Worm (Caenorhabditis elegans) whole organism, mixed stage, embryonic: ENCODE measurements around the gene F18A12.7.

Source experiments
- M03D4.4 ChIP-seq: sonication (generic microtip); optimal IDR thresholded peaks from 2 replicates; lab custom pipeline; 2017; ENCODE audit warnings: mild to moderate bottlenecking, missing genetic modification characterization, missing compliant biosample characterization
- bed-3 ChIP-seq: fragments of 200-800 bp; sonication (Bioruptor generic); optimal IDR thresholded peaks from 3 replicates; lab custom pipeline; 2018; ENCODE audit warnings: mild to moderate bottlenecking, missing genetic modification characterization, moderate library complexity, missing compliant biosample characterization
- blmp-1 ChIP-seq: fragments of 150-350 bp; optimal IDR thresholded peaks from 2 replicates; lab custom pipeline; 2014; ENCODE audit warnings: missing biosample characterization, missing genetic modification characterization
- ceh-39 ChIP-seq: fragments of 150-350 bp; optimal IDR thresholded peaks from 2 replicates; lab custom pipeline; 2014; ENCODE audit warnings: missing biosample characterization, missing genetic modification characterization
- ceh-43 ChIP-seq: fragments of 200-800 bp; sonication (Bioruptor generic); optimal IDR thresholded peaks from 2 replicates; lab custom pipeline; 2018; ENCODE audit warnings: mild to moderate bottlenecking, missing genetic modification characterization, moderate library complexity, missing compliant biosample characterization
- ceh-83 ChIP-seq: fragments of 200-800 bp; sonication (Bioruptor generic); optimal IDR thresholded peaks from 2 replicates; lab custom pipeline; 2018; ENCODE audit warnings: mild to moderate bottlenecking, missing genetic modification characterization, missing compliant biosample characterization
- ces-1 ChIP-seq: fragments of 150-350 bp; optimal IDR thresholded peaks from 2 replicates; lab custom pipeline; 2014; ENCODE audit warnings: missing biosample characterization, missing genetic modification reagents, missing genetic modification characterization
- drap-1 ChIP-seq: fragments of 200-800 bp; sonication (Bioruptor generic); optimal IDR thresholded peaks from 3 replicates; lab custom pipeline; 2018; ENCODE audit warnings: mild to moderate bottlenecking, missing genetic modification characterization, missing compliant biosample characterization
- elt-1 ChIP-seq: sonication (generic microtip); optimal IDR thresholded peaks from 2 replicates; lab custom pipeline; 2017; ENCODE audit warnings: missing genetic modification characterization, mild to moderate bottlenecking, missing compliant biosample characterization, antibody characterized with exemption, moderate library complexity, borderline replicate concordance; ENCODE audit not compliant: insufficient read depth
- elt-3 ChIP-seq: fragments of 150-350 bp; optimal IDR thresholded peaks from 2 replicates; lab custom pipeline; 2014; ENCODE audit warnings: missing biosample characterization, missing genetic modification characterization
- flh-1 ChIP-seq: fragments of 200-800 bp; sonication (Bioruptor generic); optimal IDR thresholded peaks from 2 replicates; lab custom pipeline; 2018; ENCODE audit warnings: mild to moderate bottlenecking, missing genetic modification characterization, moderate library complexity, missing compliant biosample characterization
- ham-2 ChIP-seq: fragments of 200-800 bp; sonication (Bioruptor generic); optimal IDR thresholded peaks from 2 replicates; lab custom pipeline; 2018; ENCODE audit warnings: mild to moderate bottlenecking, missing genetic modification characterization, missing compliant biosample characterization
- lin-13 ChIP-seq: fragments of 150-350 bp; optimal IDR thresholded peaks from 2 replicates; lab custom pipeline; 2014; ENCODE audit warnings: missing biosample characterization, missing genetic modification characterization
- lin-32 ChIP-seq: fragments of 200-800 bp; sonication (Bioruptor generic); optimal IDR thresholded peaks from 2 replicates; lab custom pipeline; 2018; ENCODE audit warnings: mild to moderate bottlenecking, missing genetic modification characterization, missing compliant biosample characterization
- lsy-2 ChIP-seq: fragments of 150-350 bp; optimal IDR thresholded peaks from 2 replicates; lab custom pipeline; 2014; ENCODE audit warnings: missing biosample characterization, missing genetic modification characterization
- mab-5 ChIP-seq: fragments of 150-350 bp; optimal IDR thresholded peaks from 2 replicates; lab custom pipeline; 2014; ENCODE audit warnings: missing biosample characterization, missing genetic modification characterization
- mep-1 ChIP-seq: fragments of 150-350 bp; optimal IDR thresholded peaks from 2 replicates; lab custom pipeline; 2017; ENCODE audit warnings: missing biosample characterization, missing genetic modification reagents, missing genetic modification characterization, inconsistent platforms
- mls-2 ChIP-seq: sonication (generic microtip); optimal IDR thresholded peaks from 2 replicates; lab custom pipeline; 2016; ENCODE audit warnings: mild to moderate bottlenecking, missing genetic modification characterization, moderate library complexity, missing compliant biosample characterization
- nhr-12 ChIP-seq: fragments of 150-350 bp; optimal IDR thresholded peaks from 2 replicates; lab custom pipeline; 2014; ENCODE audit warnings: missing biosample characterization, missing genetic modification characterization
- nhr-2 ChIP-seq: fragments of 150-350 bp; optimal IDR thresholded peaks from 2 replicates; lab custom pipeline; 2014; ENCODE audit warnings: missing biosample characterization, missing genetic modification characterization
- pha-4 ChIP-seq: fragments of 150-350 bp; optimal IDR thresholded peaks from 2 replicates; lab custom pipeline; 2018; ENCODE audit warnings: missing biosample characterization, missing genetic modification reagents, missing genetic modification characterization
- sem-2 ChIP-seq: fragments of 200-800 bp; sonication (Bioruptor generic); optimal IDR thresholded peaks from 2 replicates; lab custom pipeline; 2018; ENCODE audit warnings: mild to moderate bottlenecking, missing genetic modification characterization, missing compliant biosample characterization
- snpc-4 ChIP-seq: fragments of 150-350 bp; optimal IDR thresholded peaks from 2 replicates; lab custom pipeline; 2014; ENCODE audit warnings: missing biosample characterization, missing genetic modification characterization
- sptf-1 ChIP-seq: sonication (generic microtip); optimal IDR thresholded peaks from 2 replicates; lab custom pipeline; 2017; ENCODE audit warnings: mild to moderate bottlenecking, missing genetic modification characterization, moderate library complexity, missing compliant biosample characterization
- tbx-8 ChIP-seq: fragments of 200-800 bp; sonication (Bioruptor generic); optimal IDR thresholded peaks from 2 replicates; lab custom pipeline; 2018; ENCODE audit warnings: mild to moderate bottlenecking, missing genetic modification characterization, moderate library complexity, missing compliant biosample characterization
- unc-120 ChIP-seq: sonication (generic microtip); optimal IDR thresholded peaks from 2 replicates; lab custom pipeline; 2017; ENCODE audit warnings: missing genetic modification characterization, missing compliant biosample characterization; ENCODE audit not compliant: poor library complexity, severe bottlenecking
- unc-39 ChIP-seq: fragments of 150-350 bp; optimal IDR thresholded peaks from 2 replicates; lab custom pipeline; 2014; ENCODE audit warnings: missing biosample characterization, missing genetic modification characterization
- unc-62 ChIP-seq: fragments of 150-350 bp; optimal IDR thresholded peaks from 2 replicates; lab custom pipeline; 2014; ENCODE audit warnings: missing biosample characterization, missing genetic modification reagents, missing genetic modification characterization
- zip-8 ChIP-seq: fragments of 150-350 bp; optimal IDR thresholded peaks from 2 replicates; lab custom pipeline; 2014; ENCODE audit warnings: missing biosample characterization, missing genetic modification characterization
- ztf-11 ChIP-seq: fragments of 150-350 bp; optimal IDR thresholded peaks from 2 replicates; lab custom pipeline; 2014; ENCODE audit warnings: missing biosample characterization, missing genetic modification characterization

F18A12.7 gene

DNA sequence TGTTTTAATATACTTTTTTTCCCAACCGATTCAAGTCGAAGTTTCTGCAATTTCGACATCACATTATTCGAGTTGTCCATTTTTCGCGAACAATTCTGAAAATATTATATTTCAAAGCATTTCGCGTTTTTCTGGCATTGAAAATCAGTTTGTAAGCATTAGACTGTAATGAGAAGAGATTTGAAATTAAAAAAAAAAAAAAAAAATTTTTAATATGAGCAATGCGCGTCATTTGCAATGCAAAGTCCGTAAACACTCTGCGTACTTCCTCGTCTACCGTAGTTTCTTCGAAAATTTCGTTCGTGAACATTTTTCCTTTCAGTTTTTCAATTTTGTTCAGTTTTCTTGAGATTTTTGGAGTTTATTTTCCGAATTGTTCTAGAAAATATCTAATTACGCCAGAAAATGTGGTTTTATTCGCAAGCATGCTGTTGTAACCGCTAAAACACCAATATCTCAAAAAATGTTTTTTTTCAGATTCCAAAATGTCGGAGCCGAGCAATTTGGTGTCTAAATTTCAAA, 31.1 kb upstream of the F18A12.7 start, which contains the start of the genes C16C8.5 and C16C8.16:
Gene C16C8.5, minus strand, starts transcription at position 101 of the 522 bp plus-strand sequence.
Gene C16C8.16, plus strand, starts transcription at position 472 of the 522 bp plus-strand sequence.
- no peak for TF ChIP-seq sem-2 (GFP tag; lab: Kevin White, UChicago)
- TF ChIP-seq snpc-4 (tag; lab: Kevin White, UChicago): no peak
- TF ChIP-seq unc-120 (tag; lab: Kevin White, UChicago): no peak
- no peak for TF ChIP-seq nhr-2 (tag; lab: Kevin White, UChicago)
- no peak for TF ChIP-seq drap-1 (GFP tag; lab: Kevin White, UChicago)
- TF ChIP-seq blmp-1: no peak
- TF ChIP-seq ces-1 (GFP tag; lab: Kevin White, UChicago): no peak
- TF ChIP-seq ham-2 (GFP tag; lab: Kevin White, UChicago): no peak
- no peak for TF ChIP-seq mab-5 (tag; lab: Kevin White, UChicago)
- TF ChIP-seq unc-39 (tag; lab: Kevin White, UChicago): no peak
- no peak for TF ChIP-seq lin-32 (GFP tag; lab: Kevin White, UChicago)
- no peak for TF ChIP-seq unc-62 (GFP tag; lab: Kevin White, UChicago)
- TF ChIP-seq ztf-11 (tag; lab: Kevin White, UChicago): no peak
- TF ChIP-seq lin-13: no peak
- TF ChIP-seq mls-2: no peak
- no peak for TF ChIP-seq elt-3 (tag; lab: Kevin White, UChicago)
- no peak for TF ChIP-seq pha-4
- TF ChIP-seq elt-1 (tag; lab: Kevin White, UChicago): no peak
- TF ChIP-seq M03D4.4 (tag; lab: Kevin White, UChicago): no peak
- TF ChIP-seq lsy-2 (tag; lab: Kevin White, UChicago): no peak

DNA sequence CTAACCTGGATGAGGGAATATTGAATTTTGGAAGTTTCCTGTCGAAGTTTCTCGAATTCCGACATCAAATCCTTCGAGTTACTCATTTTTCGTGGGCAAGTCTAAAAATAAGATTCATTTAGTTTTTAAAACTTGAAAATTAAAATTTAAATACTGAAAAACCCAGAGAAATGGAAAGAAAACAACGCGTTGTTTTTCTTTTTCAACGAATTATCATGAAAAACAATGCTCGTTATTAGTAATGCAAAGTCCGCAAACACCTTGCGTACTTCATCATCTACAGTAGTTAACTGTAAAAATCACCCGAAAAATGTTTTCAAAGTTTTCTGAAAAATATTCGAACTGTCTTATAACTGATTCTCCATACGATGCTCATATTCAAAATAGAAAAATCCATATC, 30.0 kb upstream of the F18A12.7 start, which contains the start of gene C16C8.4:
Gene C16C8.4, minus strand, starts transcription at position 101 of the 400 bp plus-strand sequence.
- TF ChIP-seq ceh-83: no peak
- no peak for TF ChIP-seq sem-2 (GFP tag; lab: Kevin White, UChicago)
- TF ChIP-seq tbx-8 (GFP tag; lab: Kevin White, UChicago): no peak
- no peak for TF ChIP-seq mls-2
- TF ChIP-seq ceh-43 (GFP tag; lab: Kevin White, UChicago): no peak
- no peak for TF ChIP-seq blmp-1
- TF ChIP-seq snpc-4 (tag; lab: Kevin White, UChicago): no peak
- no peak for TF ChIP-seq sptf-1
- TF ChIP-seq drap-1 (GFP tag; lab: Kevin White, UChicago): no peak
- TF ChIP-seq ces-1 (GFP tag; lab: Kevin White, UChicago): no peak
- TF ChIP-seq zip-8 (tag; lab: Kevin White, UChicago): no peak
- TF ChIP-seq mab-5 (tag; lab: Kevin White, UChicago): no peak

DNA sequence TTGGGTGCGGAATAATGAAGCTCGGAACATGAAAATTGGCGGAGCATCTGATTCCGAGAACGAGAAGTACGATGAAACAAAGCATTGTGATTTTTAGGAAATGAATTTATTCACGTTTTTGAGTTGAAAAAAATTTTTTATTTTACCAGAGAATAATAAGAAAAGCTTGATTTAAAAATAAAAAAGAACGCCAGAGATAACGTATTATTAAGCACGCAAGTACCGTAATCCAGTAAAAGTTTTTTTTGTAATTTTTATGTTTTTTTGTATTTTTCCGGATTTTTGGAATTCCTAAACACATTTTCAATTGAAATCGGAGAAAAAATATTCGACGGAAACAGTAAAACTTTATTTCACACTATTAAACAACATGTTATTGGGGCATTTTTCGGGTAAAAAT, 28.9 kb upstream of the F18A12.7 start, which contains the start of gene C16C8.22:
Gene C16C8.22, minus strand, starts transcription at position 101 of the 400 bp plus-strand sequence.
- TF ChIP-seq snpc-4 (tag; lab: Kevin White, UChicago) (no peak), pha-4 (no peak)

DNA sequence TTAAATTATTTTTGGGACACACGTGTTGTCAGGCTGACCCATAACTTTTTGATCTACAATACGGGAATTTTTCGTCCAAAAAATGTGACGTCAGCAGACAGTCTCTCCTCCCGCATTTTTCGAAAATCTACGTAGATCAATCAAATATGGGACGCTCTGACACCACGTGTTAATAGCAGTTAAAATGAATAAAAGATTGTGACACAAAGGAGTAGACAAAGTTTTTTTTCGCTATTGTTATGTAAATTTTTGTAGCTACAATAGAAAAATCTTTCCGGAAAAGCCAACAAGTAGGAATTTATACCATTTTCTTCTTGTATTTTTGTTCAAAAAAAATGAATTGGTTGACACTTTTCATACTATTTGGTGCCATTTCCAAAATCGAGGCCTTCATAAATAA, 27.1 kb upstream of the F18A12.7 start, which contains the start of gene C16C8.27:
Gene C16C8.27, plus strand, starts transcription at position 301 of the 400 bp plus-strand sequence.
- TF ChIP-seq blmp-1: no peak
- no peak for TF ChIP-seq ceh-83
- TF ChIP-seq elt-1 (tag; lab: Kevin White, UChicago): no peak
- no peak for TF ChIP-seq lin-32 (GFP tag; lab: Kevin White, UChicago)
- no peak for TF ChIP-seq flh-1 (GFP tag; lab: Kevin White, UChicago)
- TF ChIP-seq elt-3 (tag; lab: Kevin White, UChicago): no peak
- no peak for TF ChIP-seq drap-1 (GFP tag; lab: Kevin White, UChicago)
- no peak for TF ChIP-seq mep-1 (tag; lab: Kevin White, UChicago)
- TF ChIP-seq lsy-2 (tag; lab: Kevin White, UChicago): no peak
- no peak for TF ChIP-seq ceh-39 (tag; lab: Kevin White, UChicago)
- no peak for TF ChIP-seq pha-4
- TF ChIP-seq tbx-8 (GFP tag; lab: Kevin White, UChicago): no peak
- no peak for TF ChIP-seq sptf-1

DNA sequence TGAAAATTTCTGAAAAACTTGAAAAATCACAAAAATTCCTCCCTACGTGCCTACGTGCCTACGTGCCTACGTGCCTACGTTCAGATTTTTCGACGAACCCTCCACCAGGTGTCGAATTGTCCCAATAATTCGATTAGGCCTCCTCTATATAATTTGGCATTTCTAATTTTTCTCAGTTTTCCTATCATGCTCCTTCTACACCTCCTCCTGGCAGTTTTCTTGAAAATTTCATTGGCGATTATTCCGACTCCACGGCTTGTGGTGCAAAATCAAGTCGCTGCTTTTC, 26.3 kb upstream of the F18A12.7 start, which contains the start of gene C16C8.17:
Gene C16C8.17, plus strand, starts transcription at position 187 of the 286 bp plus-strand sequence.
- no peak for TF ChIP-seq nhr-12 (tag; lab: Kevin White, UChicago)
- no peak for TF ChIP-seq bed-3 (GFP tag; lab: Kevin White, UChicago)
- TF ChIP-seq snpc-4 (tag; lab: Kevin White, UChicago): no peak
- TF ChIP-seq lsy-2 (tag; lab: Kevin White, UChicago): no peak
- TF ChIP-seq unc-39 (tag; lab: Kevin White, UChicago): no peak
- TF ChIP-seq unc-120 (tag; lab: Kevin White, UChicago): no peak
- no peak for TF ChIP-seq blmp-1
- no peak for TF ChIP-seq flh-1 (GFP tag; lab: Kevin White, UChicago)
- TF ChIP-seq unc-62 (GFP tag; lab: Kevin White, UChicago): no peak
- TF ChIP-seq ham-2 (GFP tag; lab: Kevin White, UChicago): no peak
- no peak for TF ChIP-seq nhr-2 (tag; lab: Kevin White, UChicago)
- TF ChIP-seq elt-3 (tag; lab: Kevin White, UChicago): no peak
